Worm (Caenorhabditis elegans) whole organism, midembryonic: Measurements from ENCODE around the gene Y6G8.2.

ENCODE experiments used
- T22C8.4 ChIP-seq: fragments of 200-800 bp; sonication (Bioruptor generic); IDR thresholded peaks from 2 replicates; pipeline ENCODE4 v1.3.6; 2022; ENCODE audit warnings: missing genetic modification characterization, missing compliant biosample characterization
- cog-1 ChIP-seq: sonication (generic microtip); optimal IDR thresholded peaks from 2 replicates; lab custom pipeline; 2016; ENCODE audit warnings: missing genetic modification characterization, missing compliant biosample characterization
- flt-1 ChIP-seq: fragments of 200-800 bp; sonication (Bioruptor generic); IDR thresholded peaks from 2 replicates; pipeline ENCODE4 v1.3.6; 2022; ENCODE audit warnings: missing genetic modification characterization, missing compliant biosample characterization
- klf-2 ChIP-seq: fragments of 200-800 bp; sonication (Bioruptor generic); conservative IDR thresholded peaks from 2 replicates; pipeline ENCODE4 v1.3.6; 2022; ENCODE audit warnings: missing genetic modification reagents, missing genetic modification characterization, missing compliant biosample characterization
- med-1 ChIP-seq: sonication (generic microtip); optimal IDR thresholded peaks from 2 replicates; lab custom pipeline; 2017; ENCODE audit warnings: missing genetic modification characterization, mild to moderate bottlenecking, missing compliant biosample characterization, antibody characterized with exemption, missing genetic modification reagents; ENCODE audit not compliant: insufficient read depth
- ref-1 ChIP-seq: fragments of 200-800 bp; sonication (Bioruptor generic); conservative IDR thresholded peaks from 2 replicates; pipeline ENCODE4 v1.3.6; 2022; ENCODE audit warnings: missing genetic modification reagents, missing genetic modification characterization, missing compliant biosample characterization
- tab-1 ChIP-seq: fragments of 200-800 bp; sonication (Bioruptor generic); IDR thresholded peaks from 2 replicates; pipeline ENCODE4 v1.3.6; 2022; ENCODE audit warnings: missing genetic modification characterization, missing compliant biosample characterization
- ztf-23 ChIP-seq: fragments of 200-800 bp; sonication (Bioruptor generic); IDR thresholded peaks from 2 replicates; pipeline ENCODE4 v1.3.6; 2022; ENCODE audit warnings: missing genetic modification reagents, missing genetic modification characterization, missing compliant biosample characterization
- ztf-29 ChIP-seq: fragments of 200-800 bp; sonication (Bioruptor generic); IDR thresholded peaks from 2 replicates; pipeline ENCODE4 v1.3.6; 2022; ENCODE audit warnings: missing genetic modification reagents, missing genetic modification characterization, missing compliant biosample characterization

Gene Y6G8.2

DNA sequence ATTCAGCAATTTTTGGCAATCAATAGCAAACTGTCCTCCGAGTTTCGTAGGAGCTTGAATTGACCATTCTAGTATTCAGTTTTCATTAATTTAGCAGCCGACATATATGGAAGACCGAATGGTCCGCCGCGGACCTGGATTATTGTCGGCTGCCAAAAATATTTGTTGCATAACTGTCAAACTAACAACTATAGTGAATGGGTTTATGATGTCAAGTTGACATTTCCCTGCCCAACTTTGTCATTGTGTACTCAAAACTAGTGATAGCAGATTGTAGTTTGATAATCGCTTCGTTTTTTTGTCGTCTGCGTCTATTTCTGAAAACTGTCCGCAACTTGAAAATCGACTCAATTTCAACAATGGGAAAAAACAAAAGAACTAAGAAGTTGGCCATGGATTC, 49.4 kb downstream of the Y6G8.2 start, which contains the start of gene fbxa-176:
Gene fbxa-176 (plus strand): TSS at position 314 of the 400 bp plus-strand sequence.
- no peak for TF ChIP-seq cog-1 (tag; lab: Kevin White, UChicago)
- TF ChIP-seq med-1 = no peak
- no peak for TF ChIP-seq ref-1
- TF ChIP-seq ztf-23 = no peak
- no peak for TF ChIP-seq T22C8.4 (GFP tag; lab: Robert Waterston, UW)
- TF ChIP-seq ztf-29 (GFP tag; lab: Robert Waterston, UW) = no peak
- no peak for TF ChIP-seq klf-2 (GFP tag; lab: Robert Waterston, UW)
- TF ChIP-seq tab-1 (GFP tag; lab: Robert Waterston, UW) = no peak
- TF ChIP-seq flt-1 = no peak

DNA sequence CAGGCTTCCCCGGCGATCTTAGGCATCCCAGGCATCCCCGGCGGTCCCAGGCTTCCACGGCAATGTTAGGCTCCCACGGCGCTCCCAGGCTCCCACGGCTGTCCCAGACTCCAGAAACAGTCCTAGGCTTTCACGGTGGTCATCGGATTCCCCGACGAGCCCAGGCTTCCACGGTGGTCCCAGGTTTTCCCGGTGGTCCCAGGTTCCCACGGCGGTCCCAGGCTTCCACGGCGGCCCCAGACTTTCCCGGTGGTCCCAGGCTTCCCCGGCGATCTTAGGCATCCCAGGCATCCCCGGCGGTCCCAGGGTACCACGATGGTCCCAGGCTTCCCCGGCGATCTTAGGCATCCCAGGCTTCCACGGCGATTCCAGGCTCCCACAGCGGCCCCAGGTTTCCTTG, 50.1 kb downstream of the Y6G8.2 start:
- TF ChIP-seq cog-1 (tag; lab: Kevin White, UChicago) (no peak), ref-1 (no peak), med-1 (no peak), klf-2 (GFP tag; lab: Robert Waterston, UW) (no peak), ztf-23 (no peak), ztf-29 (GFP tag; lab: Robert Waterston, UW) (no peak), flt-1 (no peak)

- TF ChIP-seq ztf-23 = no peak
- no peak for TF ChIP-seq tab-1 (GFP tag; lab: Robert Waterston, UW)
- no peak for TF ChIP-seq ref-1
- TF ChIP-seq flt-1 = no peak
- no peak for TF ChIP-seq klf-2 (GFP tag; lab: Robert Waterston, UW)
- no peak for TF ChIP-seq med-1
- no peak for TF ChIP-seq ztf-29 (GFP tag; lab: Robert Waterston, UW)
- no peak for TF ChIP-seq T22C8.4 (GFP tag; lab: Robert Waterston, UW)
- no peak for TF ChIP-seq cog-1 (tag; lab: Kevin White, UChicago)
These were observed 51.8 kb downstream of the Y6G8.2 start for ce11 chrV:17546931-17547330.
